Worm (Caenorhabditis elegans): ENCODE results near the gene pepm-1.
A peak's percentile ranks its signal among the peaks of the same experiment; 100 is the strongest.

Gene pepm-1

DNA sequence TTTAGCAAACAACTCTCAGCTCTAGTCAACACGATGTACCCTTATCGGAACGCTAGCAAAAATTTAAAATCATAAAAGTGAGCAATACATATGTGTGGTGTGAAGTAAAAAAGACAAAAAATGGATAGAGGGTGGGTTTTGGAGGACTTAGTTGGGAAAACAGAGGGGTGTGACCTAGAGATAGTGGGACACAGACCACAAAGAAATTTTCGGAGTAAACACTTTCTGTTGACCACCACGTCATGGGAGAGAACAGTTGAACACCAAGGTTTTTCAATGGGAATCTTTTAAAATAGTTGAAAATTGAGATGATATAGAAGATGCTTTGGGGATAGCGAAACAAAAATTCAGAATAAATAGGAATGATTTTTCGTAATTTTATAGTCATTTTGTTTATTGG lies 11.7 kb upstream of the pepm-1 start:
- TF ChIP-seq unc-86 (tag; optimal IDR thresholded peaks at IDR 0.05): no peak
- TF ChIP-seq fax-1 (tag; optimal IDR thresholded peaks at IDR 0.05): no peak
- TF ChIP-seq ceh-48 (tag; optimal IDR thresholded peaks at IDR 0.05): no peak
- no peak for TF ChIP-seq Y22D7AL.16 (tag; optimal IDR thresholded peaks at IDR 0.05)
- TF ChIP-seq ref-2 (tag; optimal IDR thresholded peaks at IDR 0.05): no peak
- TF ChIP-seq K09A11.1 (tag; optimal IDR thresholded peaks at IDR 0.05; ENCODE audit: insufficient read depth): no peak

- TF ChIP-seq hlh-15 (tag; optimal IDR thresholded peaks at IDR 0.05): no peak
- TF ChIP-seq hlh-6 (tag; optimal IDR thresholded peaks at IDR 0.05): no peak
- no peak for TF ChIP-seq ets-4 (tag; optimal IDR thresholded peaks at IDR 0.05)
- no peak for TF ChIP-seq ceh-19 (GFP tag; optimal IDR thresholded peaks at IDR 0.05)
Observed at ce11 chrV:14317621-14318020, 11.3 kb upstream of the pepm-1 start.

DNA sequence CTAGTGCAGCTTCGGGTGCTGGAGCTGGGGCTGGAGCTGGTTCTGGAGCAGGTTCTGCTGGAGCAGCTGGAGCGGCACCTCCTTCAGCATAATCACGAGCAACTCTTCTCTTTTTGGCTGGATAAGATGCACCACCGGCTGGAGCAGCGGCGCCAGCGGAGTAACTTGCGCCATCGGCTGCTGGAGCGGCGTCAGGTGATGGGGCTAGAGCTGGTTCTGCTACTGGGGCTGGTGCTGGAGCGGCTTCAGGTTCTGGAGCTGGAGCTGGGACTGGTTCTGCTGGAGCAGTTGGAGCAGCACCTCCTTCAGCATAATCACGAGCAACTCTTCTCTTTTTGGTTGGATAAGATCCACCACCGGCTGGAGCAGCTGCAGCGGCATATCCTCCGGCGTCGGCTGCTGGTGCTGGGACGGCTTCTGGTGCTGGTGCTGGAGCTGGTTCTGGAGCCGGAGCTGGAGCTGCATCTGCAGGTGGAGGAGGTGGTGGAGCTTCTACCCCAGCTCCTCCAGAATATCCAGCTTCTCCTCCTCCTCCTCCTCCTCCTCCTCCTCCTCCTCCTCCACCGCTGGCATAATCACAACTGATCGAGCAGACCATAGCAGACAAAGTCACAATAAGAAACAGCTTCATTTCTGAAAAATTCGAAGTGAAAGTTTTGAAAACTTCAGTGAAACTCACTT lies 9.7 kb upstream of the pepm-1 start, which contains the start of gene F47B8.13:
F47B8.13 (minus strand) TSS at position 631 of the 681 bp plus-strand sequence.
- TF ChIP-seq mec-3 (tag; optimal IDR thresholded peaks at IDR 0.05; ENCODE audit: borderline replicate concordance) (peak; percentile 76), lin-11 (tag; optimal IDR thresholded peaks at IDR 0.05) (no peak), ceh-45 (GFP tag; IDR thresholded peaks at IDR 0.05) (no peak), C08G9.2 (tag; optimal IDR thresholded peaks at IDR 0.05) (peak; percentile 22), pag-3 (tag; optimal IDR thresholded peaks at IDR 0.05; ENCODE audit: borderline replicate concordance) (no peak), ama-1 (optimal IDR thresholded peaks at IDR 0.05) (no peak), ets-4 (tag; optimal IDR thresholded peaks at IDR 0.05) (no peak)

- TF ChIP-seq eyg-1 (tag; optimal IDR thresholded peaks at IDR 0.05) (no peak), elt-4 (tag; optimal IDR thresholded peaks at IDR 0.05) (no peak), ceh-30 (tag; optimal IDR thresholded peaks at IDR 0.05) (no peak), unc-86 (tag; optimal IDR thresholded peaks at IDR 0.05) (no peak)
Observed at ce11 chrV:14320246-14320645, 8.7 kb upstream of the pepm-1 start, which contains the start of gene F47B8.14. F47B8.14 (plus strand) TSS chrV:14320546.

DNA sequence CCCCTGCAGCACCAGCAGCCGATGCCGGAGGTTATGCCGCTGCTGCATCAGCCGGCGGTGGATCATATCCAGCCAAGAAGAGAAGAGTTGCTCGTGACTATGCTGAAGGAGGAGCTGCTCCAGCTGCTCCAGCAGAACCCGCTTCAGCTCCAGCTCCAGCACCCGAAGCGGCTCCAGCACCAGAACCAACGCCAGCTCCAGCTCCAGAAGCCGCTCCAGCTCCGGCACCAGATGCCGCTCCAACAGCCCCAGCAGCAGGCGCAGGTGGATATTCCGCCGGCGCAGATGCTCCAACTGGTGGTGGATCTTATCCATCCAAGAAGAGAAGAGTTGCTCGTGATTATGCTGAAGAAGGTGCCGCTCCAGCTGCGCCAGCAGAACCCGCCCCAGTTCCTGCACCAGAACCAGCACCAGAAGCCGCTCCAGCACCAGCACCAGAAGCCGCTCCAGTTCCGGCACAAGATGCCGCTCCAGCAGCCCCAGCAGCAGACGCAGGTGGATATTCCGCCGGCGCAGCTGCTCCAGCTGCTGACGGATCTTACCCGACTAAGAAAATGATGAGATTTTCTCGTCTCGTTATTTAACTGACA lies 8.1 kb upstream of the pepm-1 start:
- TF ChIP-seq ceh-9 (tag; optimal IDR thresholded peaks at IDR 0.05) (peak; percentile 28), elt-4 (tag; optimal IDR thresholded peaks at IDR 0.05) (peak; percentile 78), hlh-6 (tag; optimal IDR thresholded peaks at IDR 0.05) (no peak), F13H6.1 (tag; optimal IDR thresholded peaks at IDR 0.05) (no peak)

ce11 chrV:14322743-14323142 lies 6.2 kb upstream of the pepm-1 start, which contains the start of gene F47B8.3:
F47B8.3 (minus strand) TSS chrV:14323003.
- no peak for TF ChIP-seq unc-55 (GFP tag; optimal IDR thresholded peaks at IDR 0.05)
- no peak for TF ChIP-seq ceh-14 (tag; optimal IDR thresholded peaks at IDR 0.05)
- no peak for TF ChIP-seq tbx-2 (tag; optimal IDR thresholded peaks at IDR 0.05)
- peak; percentile 13 for TF ChIP-seq nfya-1 (tag; optimal IDR thresholded peaks at IDR 0.05)

DNA sequence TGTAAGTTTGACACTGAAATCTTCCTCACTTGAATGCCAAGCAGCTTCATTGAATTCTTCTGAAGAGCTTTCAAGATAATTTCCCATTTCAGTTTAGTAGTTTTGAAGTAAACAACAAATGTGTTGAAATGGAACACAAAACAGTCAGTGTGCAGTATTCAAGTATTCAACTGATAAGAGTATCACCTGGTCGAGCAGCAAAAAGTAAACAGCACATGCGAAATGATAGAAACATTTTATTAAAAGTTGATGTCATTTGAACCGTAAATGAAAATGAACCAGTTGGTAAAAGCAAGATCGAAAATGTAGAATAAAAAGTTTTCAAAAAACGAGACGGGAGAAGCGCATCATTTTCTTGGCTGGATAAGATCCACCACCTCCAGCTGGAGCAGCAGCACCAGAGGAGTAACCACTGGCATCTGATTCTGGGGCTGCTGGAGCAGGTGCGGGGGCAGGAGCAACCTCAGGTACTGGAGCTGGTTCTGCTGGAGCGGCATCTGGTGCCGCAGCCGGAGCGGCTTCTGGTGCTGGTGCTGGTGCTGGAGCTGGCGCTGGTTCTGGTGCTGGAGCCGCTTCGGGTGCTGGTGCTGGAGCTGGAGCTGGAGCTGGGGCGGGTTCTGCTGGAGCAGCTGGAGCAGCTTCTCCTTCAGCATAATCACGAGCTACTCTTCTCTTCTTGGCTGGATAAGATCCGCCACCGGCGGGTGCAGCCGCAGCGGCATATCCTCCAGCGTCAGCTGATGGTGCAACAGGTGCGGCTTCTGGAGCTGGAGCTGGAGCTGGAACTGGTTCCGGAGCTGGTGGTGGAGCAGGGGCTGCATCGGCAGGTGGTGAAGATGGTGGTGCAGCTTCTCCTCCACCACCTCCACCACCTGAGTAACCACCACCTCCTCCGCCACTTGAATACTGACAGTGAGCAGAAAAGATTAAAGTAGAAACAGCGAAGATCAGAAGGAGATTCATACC lies 4.1 kb upstream of the pepm-1 start, which contains the start of the genes F47B8.4 and F47B8.18:
F47B8.4 (minus strand) TSS at position 172 of the 966 bp plus-strand sequence.
F47B8.18 (minus strand) TSS at position 963 of the 966 bp plus-strand sequence.
- TF ChIP-seq pha-2 (tag; optimal IDR thresholded peaks at IDR 0.05) (no peak), pag-3 (tag; optimal IDR thresholded peaks at IDR 0.05; ENCODE audit: borderline replicate concordance) (peak; percentile 4), elt-4 (tag; optimal IDR thresholded peaks at IDR 0.05) (peak; percentile 42)

All from whole organism, late embryonic.